Fruit fly (Drosophila melanogaster) whole organism, embryonic: ENCODE results near the gene Trf4-1.
A peak's percentile ranks its signal among the peaks of the same experiment; 100 is the strongest.

Source experiments
- Abd-B ChIP-seq: fragments of 200-800 bp; sonication (Bioruptor generic); optimal IDR thresholded peaks from 2 replicates; lab custom pipeline; 2018; ENCODE audit warnings: missing biosample characterization, mild to moderate bottlenecking, missing genetic modification characterization, moderate library complexity
- B-H2 ChIP-seq: fragments of 200-800 bp; sonication (Bioruptor generic); optimal IDR thresholded peaks from 2 replicates; lab custom pipeline; 2018; ENCODE audit warnings: missing biosample characterization, mild to moderate bottlenecking, missing genetic modification characterization
- Bgb ChIP-seq: fragments of 200-800 bp; sonication (Bioruptor generic); IDR thresholded peaks from 2 replicates; pipeline ENCODE4 v1.3.6; 2022; ENCODE audit warnings: missing biosample characterization, missing genetic modification characterization; ENCODE audit not compliant: partially characterized antibody
- CG10209 ChIP-seq: fragments of 200-800 bp; sonication (Bioruptor generic); optimal IDR thresholded peaks from 3 replicates; lab custom pipeline; 2017; ENCODE audit warnings: missing biosample characterization, mild to moderate bottlenecking, missing genetic modification characterization, missing genetic modification reagents
- CG10321 ChIP-seq: fragments of 200-800 bp; sonication (Bioruptor generic); IDR thresholded peaks from 2 replicates; pipeline ENCODE4 v1.3.6; 2022; ENCODE audit warnings: missing biosample characterization, missing genetic modification characterization
- CG11085 ChIP-seq: fragments of 200-800 bp; sonication (Bioruptor generic); IDR thresholded peaks from 2 replicates; pipeline ENCODE4 v1.3.6; 2022; ENCODE audit warnings: missing biosample characterization, missing genetic modification characterization
- CG12155 ChIP-seq: fragments of 200-800 bp; sonication (Bioruptor generic); optimal IDR thresholded peaks from 3 replicates; lab custom pipeline; 2016; ENCODE audit warnings: missing biosample characterization, missing genetic modification characterization
- CG14710 ChIP-seq: fragments of 200-800 bp; sonication (Bioruptor generic); optimal IDR thresholded peaks from 3 replicates; lab custom pipeline; 2019; ENCODE audit warnings: missing biosample characterization, mild to moderate bottlenecking, missing genetic modification characterization, moderate library complexity
- CG15514 ChIP-seq: fragments of 200-800 bp; sonication (Bioruptor generic); optimal IDR thresholded peaks from 3 replicates; lab custom pipeline; 2017; ENCODE audit warnings: missing biosample characterization, missing genetic modification characterization, mild to moderate bottlenecking, moderate library complexity, missing genetic modification reagents
- CG16813 ChIP-seq: fragments of 200-800 bp; sonication (Bioruptor generic); IDR thresholded peaks from 3 replicates; pipeline ENCODE4 v1.3.6; 2022; ENCODE audit warnings: missing biosample characterization, missing genetic modification characterization; ENCODE audit not compliant: partially characterized antibody
- CG17186 ChIP-seq: fragments of 200-800 bp; sonication (Bioruptor generic); optimal IDR thresholded peaks from 3 replicates; lab custom pipeline; 2017; ENCODE audit warnings: missing biosample characterization, missing genetic modification reagents, missing genetic modification characterization
- CG17829 ChIP-seq: fragments of 200-800 bp; optimal IDR thresholded peaks from 2 replicates; lab custom pipeline; 2019; ENCODE audit warnings: missing biosample characterization, mild to moderate bottlenecking, missing genetic modification characterization, moderate library complexity
- CG1832 ChIP-seq: fragments of 200-800 bp; sonication (Bioruptor generic); optimal IDR thresholded peaks from 2 replicates; lab custom pipeline; 2017; ENCODE audit warnings: missing biosample characterization, mild to moderate bottlenecking, missing genetic modification characterization, inconsistent platforms
- CG2129 ChIP-seq: fragments of 200-800 bp; sonication (Bioruptor generic); IDR thresholded peaks from 2 replicates; pipeline ENCODE4 v1.3.6; 2022; ENCODE audit warnings: missing biosample characterization, missing genetic modification characterization; ENCODE audit not compliant: partially characterized antibody
- CG31365 ChIP-seq: fragments of 200-800 bp; sonication (Bioruptor generic); optimal IDR thresholded peaks from 2 replicates; lab custom pipeline; 2018; ENCODE audit warnings: missing biosample characterization, mild to moderate bottlenecking, missing genetic modification characterization
- CG34224 ChIP-seq: fragments of 200-800 bp; sonication (Bioruptor generic); IDR thresholded peaks from 3 replicates; pipeline ENCODE4 v1.3.6; 2022; ENCODE audit warnings: missing biosample characterization, missing genetic modification characterization; ENCODE audit not compliant: partially characterized antibody
- CG6813 ChIP-seq: fragments of 200-800 bp; sonication (Bioruptor generic); optimal IDR thresholded peaks from 2 replicates; lab custom pipeline; 2017; ENCODE audit warnings: missing biosample characterization, missing genetic modification characterization, mild to moderate bottlenecking, moderate library complexity, missing genetic modification reagents
- CG8089 ChIP-seq: fragments of 200-800 bp; sonication (Bioruptor generic); optimal IDR thresholded peaks from 3 replicates; lab custom pipeline; 2016; ENCODE audit warnings: missing biosample characterization, missing genetic modification characterization
- CG8944 ChIP-seq: fragments of 200-800 bp; sonication (Bioruptor generic); optimal IDR thresholded peaks from 3 replicates; lab custom pipeline; 2016; ENCODE audit warnings: missing biosample characterization, missing genetic modification characterization
- Camta ChIP-seq: fragments of 200-800 bp; sonication (Bioruptor generic); optimal IDR thresholded peaks from 2 replicates; lab custom pipeline; 2016; ENCODE audit warnings: missing biosample characterization, missing genetic modification characterization
- Chrac-16 ChIP-seq: fragments of 200-800 bp; sonication (Bioruptor generic); optimal IDR thresholded peaks from 3 replicates; lab custom pipeline; 2016; ENCODE audit warnings: missing biosample characterization, missing genetic modification characterization
- Dll ChIP-seq: fragments of 200-800 bp; sonication (Bioruptor generic); IDR thresholded peaks from 4 replicates; pipeline ENCODE4 v1.3.6; 2022; ENCODE audit warnings: missing biosample characterization, missing genetic modification characterization; ENCODE audit not compliant: partially characterized antibody
- Doc3 ChIP-seq: fragments of 200-800 bp; sonication (Bioruptor generic); IDR thresholded peaks from 3 replicates; pipeline ENCODE4 v1.3.6; 2022; ENCODE audit warnings: missing biosample characterization, missing genetic modification characterization; ENCODE audit not compliant: partially characterized antibody
- H15 ChIP-seq: fragments of 200-800 bp; sonication (Bioruptor generic); IDR thresholded peaks from 3 replicates; pipeline ENCODE4 v1.3.6; 2022; ENCODE audit warnings: missing biosample characterization, missing genetic modification characterization
- Hand ChIP-seq: fragments of 200-800 bp; sonication (Bioruptor generic); optimal IDR thresholded peaks from 2 replicates; lab custom pipeline; 2017; ENCODE audit warnings: mild to moderate bottlenecking, missing biosample characterization, missing genetic modification reagents, missing genetic modification characterization
- NFAT ChIP-seq: fragments of 200-800 bp; sonication (Bioruptor generic); IDR thresholded peaks from 2 replicates; pipeline ENCODE4 v1.3.6; 2022; ENCODE audit warnings: missing biosample characterization, missing genetic modification characterization
- Pdp1 ChIP-seq, 2 experiments: fragments of 200-800 bp; sonication (Bioruptor generic); optimal IDR thresholded peaks; 3 replicates each; lab custom pipeline; 2016; ENCODE audit warnings: missing biosample characterization in 2 of 2, missing genetic modification characterization in 2 of 2, mild to moderate bottlenecking in 1 of 2, moderate library complexity in 1 of 2
- Sox100B ChIP-seq: fragments of 200-800 bp; sonication (Bioruptor generic); optimal IDR thresholded peaks from 3 replicates; lab custom pipeline; 2018; ENCODE audit warnings: missing biosample characterization, mild to moderate bottlenecking, missing genetic modification characterization
- Ssrp ChIP-seq: fragments of 200-800 bp; sonication (Bioruptor generic); optimal IDR thresholded peaks from 2 replicates; lab custom pipeline; 2018; ENCODE audit warnings: missing biosample characterization, mild to moderate bottlenecking, missing genetic modification characterization, moderate library complexity
- Stat92E ChIP-seq, 3 experiments: fragments of >200 bp in 2 of 3; fragments of 200-800 bp in 1 of 3; sonication (Bioruptor generic) in 1 of 3; optimal IDR thresholded peaks; 2 replicates each; lab custom pipeline; 2017 to 2019; ENCODE audit warnings: missing biosample characterization in 3 of 3, missing genetic modification characterization in 3 of 3, mild to moderate bottlenecking in 1 of 3, moderate library complexity in 1 of 3
- YL-1 ChIP-seq: fragments of 200-800 bp; sonication (Bioruptor generic); optimal IDR thresholded peaks from 3 replicates; lab custom pipeline; 2017; ENCODE audit warnings: missing biosample characterization, mild to moderate bottlenecking, missing genetic modification characterization
- crc ChIP-seq: fragments of 200-800 bp; sonication (Bioruptor generic); optimal IDR thresholded peaks from 2 replicates; lab custom pipeline; 2016; ENCODE audit warnings: missing biosample characterization, missing genetic modification characterization
- crol ChIP-seq: fragments of 200-800 bp; sonication (Bioruptor generic); IDR thresholded peaks from 2 replicates; pipeline ENCODE4 v1.3.6; 2022; ENCODE audit warnings: missing biosample characterization, missing genetic modification characterization
- crp ChIP-seq, 2 experiments: fragments of 200-800 bp; sonication (Bioruptor generic); optimal IDR thresholded peaks; 2 replicates in 1 of 2; 3 replicates in 1 of 2; lab custom pipeline; 2017; ENCODE audit warnings: missing biosample characterization in 2 of 2, missing genetic modification characterization in 2 of 2, mild to moderate bottlenecking in 1 of 2, moderate library complexity in 1 of 2
- fd96Cb ChIP-seq: fragments of 200-800 bp; sonication (Bioruptor generic); optimal IDR thresholded peaks from 2 replicates; lab custom pipeline; 2018; ENCODE audit warnings: missing biosample characterization, mild to moderate bottlenecking, missing genetic modification characterization, moderate library complexity
- gfzf ChIP-seq: fragments of 200-800 bp; sonication (Bioruptor generic); optimal IDR thresholded peaks from 2 replicates; lab custom pipeline; 2016; ENCODE audit warnings: missing biosample characterization, mild to moderate bottlenecking, missing genetic modification characterization, moderate library complexity
- jing ChIP-seq: fragments of 200-800 bp; sonication (Bioruptor generic); optimal IDR thresholded peaks from 2 replicates; lab custom pipeline; 2018; ENCODE audit warnings: missing biosample characterization, mild to moderate bottlenecking, missing genetic modification characterization
- klu ChIP-seq: fragments of 200-800 bp; sonication (Bioruptor generic); IDR thresholded peaks from 2 replicates; pipeline ENCODE4 v1.3.6; 2022; ENCODE audit warnings: missing biosample characterization, missing genetic modification characterization
- lmd ChIP-seq: fragments of 200-800 bp; sonication (Bioruptor generic); IDR thresholded peaks from 2 replicates; pipeline ENCODE4 v1.3.6; 2022; ENCODE audit warnings: missing biosample characterization, missing genetic modification characterization
- nau ChIP-seq: fragments of 200-800 bp; sonication (Bioruptor generic); optimal IDR thresholded peaks from 3 replicates; lab custom pipeline; 2017; ENCODE audit warnings: missing biosample characterization, mild to moderate bottlenecking, missing genetic modification characterization, missing genetic modification reagents
- nmo ChIP-seq: fragments of 200-800 bp; sonication (Bioruptor generic); optimal IDR thresholded peaks from 2 replicates; lab custom pipeline; 2018; ENCODE audit warnings: missing biosample characterization, mild to moderate bottlenecking, missing genetic modification characterization, moderate library complexity
- salm ChIP-seq: fragments of 200-800 bp; sonication (Bioruptor generic); optimal IDR thresholded peaks from 2 replicates; lab custom pipeline; 2018; ENCODE audit warnings: missing biosample characterization, mild to moderate bottlenecking, missing genetic modification characterization
- sens-2 ChIP-seq: fragments of 200-800 bp; sonication (Bioruptor generic); IDR thresholded peaks from 2 replicates; pipeline ENCODE4 v1.3.6; 2022; ENCODE audit warnings: missing biosample characterization, missing genetic modification characterization
- slbo ChIP-seq: fragments of 200-800 bp; sonication (Bioruptor generic); IDR thresholded peaks from 2 replicates; pipeline ENCODE4 v1.3.6; 2022; ENCODE audit warnings: missing biosample characterization, missing genetic modification characterization
- sug ChIP-seq: fragments of 200-800 bp; optimal IDR thresholded peaks from 2 replicates; lab custom pipeline; 2019; ENCODE audit warnings: missing biosample characterization, mild to moderate bottlenecking, missing genetic modification characterization, moderate library complexity
- usp ChIP-seq: fragments of >200 bp; optimal IDR thresholded peaks from 2 replicates; lab custom pipeline; 2017; ENCODE audit warnings: missing biosample characterization, missing genetic modification characterization
- vvl ChIP-seq: fragments of 200-800 bp; sonication (Bioruptor generic); IDR thresholded peaks from 2 replicates; pipeline ENCODE4 v1.3.6; 2022; ENCODE audit warnings: missing biosample characterization, missing genetic modification characterization
- wek ChIP-seq: fragments of 200-800 bp; sonication (Bioruptor generic); optimal IDR thresholded peaks from 3 replicates; lab custom pipeline; 2018; ENCODE audit warnings: missing biosample characterization, mild to moderate bottlenecking, missing genetic modification characterization, moderate library complexity
- z ChIP-seq: fragments of 200-800 bp; sonication (Bioruptor generic); IDR thresholded peaks from 3 replicates; pipeline ENCODE4 v1.3.6; 2022; ENCODE audit warnings: missing biosample characterization, missing genetic modification characterization

Trf4-1 gene

DNA sequence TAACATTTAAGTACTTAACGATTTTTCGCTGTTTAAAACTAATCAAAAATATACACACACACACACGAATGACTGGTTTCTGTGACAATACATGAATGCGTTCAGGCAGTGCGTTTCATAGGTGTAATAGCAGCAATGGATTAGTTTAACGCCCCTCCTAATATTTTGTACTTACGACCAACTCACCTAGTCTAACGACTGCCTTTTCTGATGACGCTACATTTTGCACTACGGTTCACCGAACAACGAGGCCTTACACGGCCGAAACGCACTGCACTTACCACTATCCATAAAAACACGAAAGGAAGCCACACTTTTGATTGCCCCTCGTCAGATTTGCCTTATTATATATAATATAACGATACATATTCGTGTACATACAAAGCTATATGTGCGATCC, 41.0 kb downstream of the Trf4-1 start (continued):
- peak; percentile 11 for TF ChIP-seq CG8944
- TF ChIP-seq gfzf = no peak
- TF ChIP-seq klu (GFP tag; lab: Robert Waterston, UW) = no peak
- no peak for TF ChIP-seq usp (GFP tag; lab: Kevin White, UChicago)
- TF ChIP-seq z (GFP tag; lab: Robert Waterston, UW) = no peak
- TF ChIP-seq H15 (GFP tag; lab: Robert Waterston, UW) = 0 out of 3 replicates have a peak, but pooled peaks have one; percentile 41
- TF ChIP-seq fd96Cb (tag; lab: Kevin White, UChicago) = peak; percentile 48
- TF ChIP-seq Bgb (GFP tag; lab: Robert Waterston, UW) = no peak
- no peak for TF ChIP-seq B-H2 (GFP tag; lab: Kevin White, UChicago)
- TF ChIP-seq crol (GFP tag; lab: Robert Waterston, UW) = no peak
- no peak for TF ChIP-seq CG34224 (GFP tag; lab: Robert Waterston, UW)
- no peak for TF ChIP-seq CG16813
- TF ChIP-seq Doc3 (GFP tag; lab: Robert Waterston, UW) = no peak
- TF ChIP-seq Ssrp = peak; percentile 43
- TF ChIP-seq CG10321 = no peak
- no peak for TF ChIP-seq Dll (GFP tag; lab: Robert Waterston, UW)
- TF ChIP-seq sens-2 = no peak
- TF ChIP-seq wek = no peak
- no peak for TF ChIP-seq YL-1 (GFP tag; lab: Kevin White, UChicago)
- TF ChIP-seq Pdp1 (GFP tag; optimal IDR thresholded peaks at IDR 0.05; lab: Kevin White, UChicago) = peak in 1 of 2 experiments; percentile 14
- TF ChIP-seq jing = no peak
- no peak for TF ChIP-seq CG31365 (tag; lab: Kevin White, UChicago)
- TF ChIP-seq CG14710 (tag; lab: Kevin White, UChicago) = no peak
- TF ChIP-seq Camta (GFP tag; lab: Kevin White, UChicago) = peak; percentile 8
- TF ChIP-seq crc = no peak
- no peak for TF ChIP-seq CG1832
- no peak for TF ChIP-seq Stat92E (GFP tag; optimal IDR thresholded peaks at IDR 0.05; lab: Kevin White, UChicago)
- TF ChIP-seq lmd (GFP tag; lab: Robert Waterston, UW) = peak; percentile 41
- TF ChIP-seq nau (GFP tag; lab: Kevin White, UChicago) = no peak
- TF ChIP-seq Chrac-16 (GFP tag; lab: Kevin White, UChicago) = peak; percentile 29
- no peak for TF ChIP-seq CG2129 (GFP tag; lab: Robert Waterston, UW)
- TF ChIP-seq Sox100B (GFP tag; lab: Kevin White, UChicago) = no peak
- TF ChIP-seq CG15514 (GFP tag; lab: Kevin White, UChicago) = no peak
- peak; percentile 24 for TF ChIP-seq CG12155 (GFP tag; lab: Kevin White, UChicago)
- TF ChIP-seq nmo (GFP tag; lab: Kevin White, UChicago) = peak; percentile 40
- TF ChIP-seq NFAT (GFP tag; lab: Robert Waterston, UW) = no peak
- 0 out of 2 replicates have a peak, but pooled peaks have one; percentile 29 for TF ChIP-seq slbo (GFP tag; lab: Robert Waterston, UW)
- no peak for TF ChIP-seq Abd-B (GFP tag; lab: Kevin White, UChicago)
- TF ChIP-seq CG17186 (GFP tag; lab: Kevin White, UChicago) = no peak
- no peak for TF ChIP-seq sug (tag; lab: Kevin White, UChicago)
- peak; percentile 33 for TF ChIP-seq CG17829 (tag; lab: Kevin White, UChicago)
- no peak for TF ChIP-seq CG11085 (GFP tag; lab: Robert Waterston, UW)
- peak; percentile 57; the same call in 1 of the 2 replicates for TF ChIP-seq vvl (GFP tag; lab: Robert Waterston, UW)
- TF ChIP-seq CG6813 (GFP tag; lab: Kevin White, UChicago) = no peak
- TF ChIP-seq salm (tag; lab: Kevin White, UChicago) = no peak
- TF ChIP-seq CG8089 (GFP tag; lab: Kevin White, UChicago) = no peak
- no peak for TF ChIP-seq Hand (GFP tag; lab: Kevin White, UChicago)
- peak; percentile 28 for TF ChIP-seq CG10209
- no peak for TF ChIP-seq crp (GFP tag; optimal IDR thresholded peaks at IDR 0.05; lab: Kevin White, UChicago)
